Worm (Caenorhabditis elegans) whole organism, young adult: ENCODE results near the gene C13F10.1.

ENCODE experiments used
- ccch-3 ChIP-seq: fragments of 200-800 bp; sonication (Bioruptor generic); optimal IDR thresholded peaks from 2 replicates; lab custom pipeline; 2018; ENCODE audit warnings: mild to moderate bottlenecking, missing genetic modification characterization, missing compliant biosample characterization
- dpl-1 ChIP-seq: fragments of 150-350 bp; optimal IDR thresholded peaks from 2 replicates; lab custom pipeline; 2014; ENCODE audit warnings: missing biosample characterization, missing genetic modification reagents, missing genetic modification characterization
- ekl-4 ChIP-seq: fragments of 200-800 bp; sonication (Bioruptor generic); IDR thresholded peaks from 2 replicates; pipeline ENCODE4 v1.3.6; 2022; ENCODE audit warnings: missing genetic modification reagents, missing genetic modification characterization, missing compliant biosample characterization
- mel-28 ChIP-seq: sonication (generic microtip); optimal IDR thresholded peaks from 2 replicates; lab custom pipeline; 2016; ENCODE audit warnings: borderline replicate concordance, mild to moderate bottlenecking, missing genetic modification characterization, missing compliant biosample characterization
- pha-4 ChIP-seq: fragments of 150-350 bp; sonication (generic microtip); optimal IDR thresholded peaks from 2 replicates; lab custom pipeline; 2014; ENCODE audit warnings: missing biosample characterization, missing genetic modification reagents, missing genetic modification characterization
- tlf-1 ChIP-seq: fragments of 200-800 bp; sonication (Bioruptor generic); optimal IDR thresholded peaks from 2 replicates; lab custom pipeline; 2018; ENCODE audit warnings: mild to moderate bottlenecking, missing genetic modification characterization, missing compliant biosample characterization
- ztf-3 ChIP-seq: fragments of 200-800 bp; sonication (Bioruptor generic); optimal IDR thresholded peaks from 2 replicates; lab custom pipeline; 2018; ENCODE audit warnings: mild to moderate bottlenecking, missing genetic modification characterization, missing compliant biosample characterization

DNA sequence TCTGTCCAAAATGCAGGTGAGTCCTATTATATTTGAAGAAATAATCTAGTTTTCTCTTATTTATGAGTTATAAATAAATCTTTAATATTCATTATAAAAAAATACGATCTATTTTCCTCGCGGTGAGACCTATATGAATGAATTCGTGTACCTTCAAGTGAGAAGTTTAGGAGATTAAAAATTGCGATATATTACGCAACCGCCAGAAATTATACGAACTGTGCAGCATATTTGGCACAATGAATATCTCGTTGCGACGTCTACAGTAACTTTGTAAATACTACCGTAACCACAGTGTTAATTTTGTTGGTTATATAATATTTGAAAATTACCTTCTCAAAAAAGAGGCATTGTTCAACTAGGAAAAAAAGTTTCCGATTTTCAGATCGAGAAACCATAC is 475 bp downstream of the C13F10.1 start:
- TF ChIP-seq mel-28 (tag; lab: Kevin White, UChicago) (no peak), dpl-1 (no peak), ccch-3 (GFP tag; lab: Kevin White, UChicago) (no peak), ekl-4 (no peak), pha-4 (no peak), tlf-1 (GFP tag; lab: Kevin White, UChicago) (no peak), ztf-3 (GFP tag; lab: Kevin White, UChicago) (no peak)
